Worm (Caenorhabditis elegans) whole organism, mixed stage, embryonic: ENCODE data around the gene klp-20.

Source experiments
- ces-1 ChIP-seq: fragments of 150-350 bp; optimal IDR thresholded peaks from 2 replicates; lab custom pipeline; 2014; ENCODE audit warnings: missing biosample characterization, missing genetic modification reagents, missing genetic modification characterization
- elt-3 ChIP-seq: fragments of 150-350 bp; optimal IDR thresholded peaks from 2 replicates; lab custom pipeline; 2014; ENCODE audit warnings: missing biosample characterization, missing genetic modification characterization
- lin-13 ChIP-seq: fragments of 150-350 bp; optimal IDR thresholded peaks from 2 replicates; lab custom pipeline; 2014; ENCODE audit warnings: missing biosample characterization, missing genetic modification characterization
- mls-2 ChIP-seq: sonication (generic microtip); optimal IDR thresholded peaks from 2 replicates; lab custom pipeline; 2016; ENCODE audit warnings: mild to moderate bottlenecking, missing genetic modification characterization, moderate library complexity, missing compliant biosample characterization
- nhr-12 ChIP-seq: fragments of 150-350 bp; optimal IDR thresholded peaks from 2 replicates; lab custom pipeline; 2014; ENCODE audit warnings: missing biosample characterization, missing genetic modification characterization
- nhr-28 ChIP-seq: fragments of 150-350 bp; optimal IDR thresholded peaks from 2 replicates; lab custom pipeline; 2014; ENCODE audit warnings: missing biosample characterization, missing genetic modification characterization
- nhr-76 ChIP-seq: sonication (generic microtip); optimal IDR thresholded peaks from 2 replicates; lab custom pipeline; 2017; ENCODE audit warnings: missing biosample characterization, missing genetic modification characterization
- snpc-4 ChIP-seq: fragments of 150-350 bp; optimal IDR thresholded peaks from 2 replicates; lab custom pipeline; 2014; ENCODE audit warnings: missing biosample characterization, missing genetic modification characterization
- unc-120 ChIP-seq: sonication (generic microtip); optimal IDR thresholded peaks from 2 replicates; lab custom pipeline; 2017; ENCODE audit warnings: missing genetic modification characterization, missing compliant biosample characterization; ENCODE audit not compliant: poor library complexity, severe bottlenecking
- unc-62 ChIP-seq: fragments of 150-350 bp; optimal IDR thresholded peaks from 2 replicates; lab custom pipeline; 2014; ENCODE audit warnings: missing biosample characterization, missing genetic modification reagents, missing genetic modification characterization

DNA sequence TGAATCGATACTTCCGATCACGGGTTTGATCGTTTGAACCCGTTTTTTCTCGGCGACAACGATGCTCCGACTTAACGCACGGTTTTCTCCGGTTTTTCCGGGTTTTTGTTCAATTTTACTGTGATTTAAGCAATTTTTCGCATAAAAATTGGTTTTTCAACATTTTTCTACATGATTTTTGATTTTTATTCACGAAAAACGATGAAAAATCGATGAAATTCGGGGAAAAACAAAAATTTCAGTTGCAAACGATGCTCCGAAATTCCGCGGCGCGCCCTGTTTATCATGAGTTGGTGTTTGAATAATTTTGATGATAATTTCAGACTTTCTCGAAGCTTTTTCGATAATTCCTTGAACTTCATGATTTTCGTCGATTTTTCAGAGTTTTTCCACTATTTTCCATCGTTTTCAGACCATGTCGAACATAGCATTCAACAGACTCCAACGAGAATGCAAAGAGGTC lies 21.3 kb upstream of the klp-20 start, which contains the start of gene ubc-20:
- TF ChIP-seq nhr-12 (tag; lab: Kevin White, UChicago) (no peak), unc-62 (no peak), ces-1 (GFP tag; lab: Kevin White, UChicago) (peak; percentile 2), nhr-28 (no peak), lin-13 (tag; lab: Kevin White, UChicago) (no peak), snpc-4 (tag; lab: Kevin White, UChicago) (no peak), nhr-76 (tag; lab: Kevin White, UChicago) (no peak), mls-2 (tag; lab: Kevin White, UChicago) (no peak), unc-120 (tag; lab: Kevin White, UChicago) (no peak), elt-3 (tag; lab: Kevin White, UChicago) (no peak)
